Worm (Caenorhabditis elegans) whole organism, young adult: Measurements from ENCODE around the gene C03F11.2.
A peak's percentile ranks its signal among the peaks of the same experiment; 100 is the strongest.

Source experiments
- C06A6.2 ChIP-seq: fragments of 200-800 bp; sonication (Bioruptor generic); conservative IDR thresholded peaks from 2 replicates; pipeline ENCODE4 v1.3.6; 2022; ENCODE audit warnings: missing genetic modification characterization, missing compliant biosample characterization
- D2030.7 ChIP-seq: fragments of 200-800 bp; sonication (Bioruptor generic); IDR thresholded peaks from 2 replicates; pipeline ENCODE4 v1.3.6; 2022; ENCODE audit warnings: missing genetic modification reagents, missing genetic modification characterization, missing compliant biosample characterization
- F10E7.11 ChIP-seq: sonication (generic microtip); optimal IDR thresholded peaks from 2 replicates; lab custom pipeline; 2017; ENCODE audit warnings: mild to moderate bottlenecking, missing genetic modification characterization, moderate library complexity, missing compliant biosample characterization
- F22D6.2 ChIP-seq: sonication (generic microtip); optimal IDR thresholded peaks from 2 replicates; lab custom pipeline; 2016; ENCODE audit warnings: mild to moderate bottlenecking, missing genetic modification characterization, missing compliant biosample characterization
- F23B12.7 ChIP-seq: sonication (generic microtip); optimal IDR thresholded peaks from 2 replicates; lab custom pipeline; 2017; ENCODE audit warnings: missing genetic modification characterization, mild to moderate bottlenecking, missing compliant biosample characterization, antibody characterized with exemption, moderate library complexity; ENCODE audit not compliant: insufficient read depth
- F52B5.7 ChIP-seq: sonication (generic microtip); optimal IDR thresholded peaks from 2 replicates; lab custom pipeline; 2016; ENCODE audit warnings: mild to moderate bottlenecking, missing genetic modification characterization, missing compliant biosample characterization
- F55B11.4 ChIP-seq: sonication (generic microtip); optimal IDR thresholded peaks from 2 replicates; lab custom pipeline; 2016; ENCODE audit warnings: missing compliant biosample characterization, missing genetic modification characterization, borderline replicate concordance; ENCODE audit not compliant: insufficient read depth
- F57A8.1 ChIP-seq: fragments of 200-800 bp; sonication (Bioruptor generic); optimal IDR thresholded peaks from 2 replicates; lab custom pipeline; 2018; ENCODE audit warnings: mild to moderate bottlenecking, missing genetic modification characterization, moderate library complexity, missing compliant biosample characterization
- T07F8.4 ChIP-seq: sonication (generic microtip); optimal IDR thresholded peaks from 2 replicates; lab custom pipeline; 2016; ENCODE audit warnings: mild to moderate bottlenecking, missing genetic modification characterization, moderate library complexity, missing compliant biosample characterization
- Y53F4B.3 ChIP-seq: fragments of 200-800 bp; sonication (Bioruptor generic); IDR thresholded peaks from 2 replicates; pipeline ENCODE4 v1.3.6; 2022; ENCODE audit warnings: missing genetic modification reagents, missing genetic modification characterization, missing compliant biosample characterization
- Y56A3A.18 ChIP-seq: fragments of 200-800 bp; sonication (Bioruptor generic); IDR thresholded peaks from 2 replicates; pipeline ENCODE4 v1.3.6; 2022; ENCODE audit warnings: missing genetic modification reagents, missing genetic modification characterization, missing compliant biosample characterization
- Y79H2A.3 ChIP-seq: fragments of 200-800 bp; sonication (Bioruptor generic); conservative IDR thresholded peaks from 2 replicates; pipeline ENCODE4 v1.3.6; 2022; ENCODE audit warnings: missing genetic modification reagents, missing genetic modification characterization, missing compliant biosample characterization
- ZK185.1 ChIP-seq: sonication (generic microtip); optimal IDR thresholded peaks from 2 replicates; lab custom pipeline; 2016; ENCODE audit warnings: mild to moderate bottlenecking, missing genetic modification characterization, missing compliant biosample characterization; ENCODE audit not compliant: poor library complexity, severe bottlenecking
- akir-1 ChIP-seq: fragments of 200-800 bp; sonication (Bioruptor generic); optimal IDR thresholded peaks from 2 replicates; lab custom pipeline; 2018; ENCODE audit warnings: mild to moderate bottlenecking, missing genetic modification characterization, moderate library complexity, missing compliant biosample characterization
- aptf-2 ChIP-seq: fragments of 200-800 bp; sonication (Bioruptor generic); conservative IDR thresholded peaks from 2 replicates; pipeline ENCODE4 v1.3.6; 2022; ENCODE audit warnings: missing genetic modification reagents, missing genetic modification characterization, missing compliant biosample characterization
- athp-1 ChIP-seq: sonication (generic microtip); optimal IDR thresholded peaks from 2 replicates; lab custom pipeline; 2017; ENCODE audit warnings: mild to moderate bottlenecking, missing genetic modification characterization, missing compliant biosample characterization
- attf-3 ChIP-seq: fragments of 200-800 bp; sonication (Bioruptor generic); conservative IDR thresholded peaks from 2 replicates; pipeline ENCODE4 v1.3.6; 2022; ENCODE audit warnings: missing genetic modification reagents, missing genetic modification characterization, missing compliant biosample characterization
- attf-6 ChIP-seq: fragments of 200-800 bp; sonication (Bioruptor generic); IDR thresholded peaks from 2 replicates; pipeline ENCODE4 v1.3.6; 2022; ENCODE audit warnings: missing genetic modification reagents, missing genetic modification characterization, missing compliant biosample characterization
- bed-1 ChIP-seq: fragments of 200-800 bp; sonication (Bioruptor generic); IDR thresholded peaks from 2 replicates; pipeline ENCODE4 v1.3.6; 2022; ENCODE audit warnings: missing genetic modification reagents, missing genetic modification characterization, missing compliant biosample characterization
- bed-2 ChIP-seq: fragments of 200-800 bp; sonication (Bioruptor generic); IDR thresholded peaks from 2 replicates; pipeline ENCODE4 v1.3.6; 2022; ENCODE audit warnings: missing genetic modification reagents, missing genetic modification characterization, missing compliant biosample characterization
- cebp-1 ChIP-seq, 2 experiments: fragments of 200-800 bp in 1 of 2; sonication (Bioruptor generic) in 1 of 2; sonication (generic microtip) in 1 of 2; IDR thresholded peaks in 1 of 2; optimal IDR thresholded peaks in 1 of 2; 2 replicates each; pipeline versions ENCODE4 v1.3.6 to Lab custom; 2017 to 2022; ENCODE audit warnings: missing compliant biosample characterization in 2 of 2, missing genetic modification characterization in 2 of 2, mild to moderate bottlenecking in 1 of 2, missing genetic modification reagents in 1 of 2, moderate library complexity in 1 of 2
- cebp-2 ChIP-seq: fragments of 200-800 bp; sonication (Bioruptor generic); IDR thresholded peaks from 2 replicates; pipeline ENCODE4 v1.3.6; 2022; ENCODE audit warnings: missing genetic modification characterization, missing compliant biosample characterization
- ceh-100 ChIP-seq: fragments of 200-800 bp; sonication (Bioruptor generic); IDR thresholded peaks from 2 replicates; pipeline ENCODE4 v1.3.6; 2022; ENCODE audit warnings: missing genetic modification reagents, missing genetic modification characterization, missing compliant biosample characterization
- ceh-91 ChIP-seq: fragments of 200-800 bp; sonication (Bioruptor generic); IDR thresholded peaks from 2 replicates; pipeline ENCODE4 v1.3.6; 2022; ENCODE audit warnings: missing genetic modification reagents, missing genetic modification characterization, missing compliant biosample characterization
- die-1 ChIP-seq: sonication (generic microtip); optimal IDR thresholded peaks from 2 replicates; lab custom pipeline; 2016; ENCODE audit warnings: missing genotype, mild to moderate bottlenecking, missing genetic modification characterization, missing compliant biosample characterization
- egl-44 ChIP-seq: fragments of 200-800 bp; sonication (Bioruptor generic); IDR thresholded peaks from 2 replicates; pipeline ENCODE4 v1.3.6; 2022; ENCODE audit warnings: missing genetic modification reagents, missing genetic modification characterization, missing compliant biosample characterization
- egrh-3 ChIP-seq: fragments of 200-800 bp; sonication (Bioruptor generic); IDR thresholded peaks from 2 replicates; pipeline ENCODE4 v1.3.6; 2022; ENCODE audit warnings: missing genetic modification reagents, missing genetic modification characterization, missing compliant biosample characterization
- hmg-1.2 ChIP-seq: fragments of 200-800 bp; sonication (Bioruptor generic); IDR thresholded peaks from 2 replicates; pipeline ENCODE4 v1.3.6; 2022; ENCODE audit warnings: missing genetic modification reagents, missing genetic modification characterization, missing compliant biosample characterization
- hmg-20 ChIP-seq: fragments of 200-800 bp; sonication (Bioruptor generic); IDR thresholded peaks from 2 replicates; pipeline ENCODE4 v1.3.6; 2022; ENCODE audit warnings: missing genetic modification reagents, missing genetic modification characterization, missing compliant biosample characterization
- hsf-1 ChIP-seq: fragments of 200-800 bp; sonication (Bioruptor generic); IDR thresholded peaks from 2 replicates; pipeline ENCODE4 v1.3.6; 2022; ENCODE audit warnings: missing genetic modification reagents, missing genetic modification characterization, missing compliant biosample characterization
- let-526 ChIP-seq: fragments of 200-800 bp; sonication (Bioruptor generic); IDR thresholded peaks from 2 replicates; pipeline ENCODE4 v1.3.6; 2022; ENCODE audit warnings: missing genetic modification reagents, missing genetic modification characterization, missing compliant biosample characterization
- lin-54 ChIP-seq: fragments of 200-800 bp; sonication (Bioruptor generic); optimal IDR thresholded peaks from 2 replicates; lab custom pipeline; 2018; ENCODE audit warnings: mild to moderate bottlenecking, missing genetic modification characterization, missing compliant biosample characterization
- lir-1 ChIP-seq: fragments of 200-800 bp; sonication (Bioruptor generic); conservative IDR thresholded peaks from 2 replicates; pipeline ENCODE4 v1.3.6; 2022; ENCODE audit warnings: missing genetic modification reagents, missing genetic modification characterization, missing compliant biosample characterization
- madf-10 ChIP-seq: sonication (generic microtip); optimal IDR thresholded peaks from 2 replicates; lab custom pipeline; 2016; ENCODE audit warnings: mild to moderate bottlenecking, missing genetic modification characterization, missing compliant biosample characterization
- madf-3 ChIP-seq: fragments of 200-800 bp; sonication (Bioruptor generic); IDR thresholded peaks from 2 replicates; pipeline ENCODE4 v1.3.6; 2022; ENCODE audit warnings: missing genetic modification reagents, missing genetic modification characterization, missing compliant biosample characterization
- madf-6 ChIP-seq: fragments of 200-800 bp; sonication (Bioruptor generic); IDR thresholded peaks from 2 replicates; pipeline ENCODE4 v1.3.6; 2022; ENCODE audit warnings: missing genetic modification reagents, missing genetic modification characterization, missing compliant biosample characterization
- mel-28 ChIP-seq: sonication (generic microtip); optimal IDR thresholded peaks from 2 replicates; lab custom pipeline; 2016; ENCODE audit warnings: borderline replicate concordance, mild to moderate bottlenecking, missing genetic modification characterization, missing compliant biosample characterization
- nfya-1 ChIP-seq: sonication (generic microtip); optimal IDR thresholded peaks from 2 replicates; lab custom pipeline; 2017; ENCODE audit warnings: antibody characterized with exemption, missing compliant biosample characterization, missing genetic modification characterization, borderline replicate concordance; ENCODE audit not compliant: insufficient read depth
- nhr-80 ChIP-seq: sonication (generic microtip); optimal IDR thresholded peaks from 2 replicates; lab custom pipeline; 2016; ENCODE audit warnings: missing genetic modification characterization, missing compliant biosample characterization
- pha-4 ChIP-seq: fragments of 150-350 bp; sonication (generic microtip); optimal IDR thresholded peaks from 2 replicates; lab custom pipeline; 2014; ENCODE audit warnings: missing biosample characterization, missing genetic modification reagents, missing genetic modification characterization
- sea-2 ChIP-seq: fragments of 200-800 bp; sonication (Bioruptor generic); IDR thresholded peaks from 2 replicates; pipeline ENCODE4 v1.3.6; 2022; ENCODE audit warnings: missing genetic modification characterization, missing compliant biosample characterization
- snpc-4 ChIP-seq, 5 experiments: fragments of 150-350 bp in 1 of 5; sonication (generic microtip) in 4 of 5; optimal IDR thresholded peaks; 2 replicates each; lab custom pipeline; 2014 to 2018; ENCODE audit warnings: missing genetic modification characterization in 5 of 5, missing biosample characterization in 3 of 5, antibody characterized with exemption in 2 of 5, mild to moderate bottlenecking in 2 of 5, missing compliant biosample characterization in 2 of 5, missing genotype in 2 of 5, moderate library complexity in 2 of 5, missing genetic modification reagents in 1 of 5
- unc-130 ChIP-seq: sonication (generic microtip); optimal IDR thresholded peaks from 2 replicates; lab custom pipeline; 2016; ENCODE audit warnings: missing genetic modification reagents, missing genetic modification characterization, missing compliant biosample characterization
- ztf-18 ChIP-seq: sonication (generic microtip); optimal IDR thresholded peaks from 2 replicates; lab custom pipeline; 2016; ENCODE audit warnings: missing genotype, mild to moderate bottlenecking, missing genetic modification characterization, missing compliant biosample characterization
- ztf-22 ChIP-seq: fragments of 200-800 bp; sonication (Bioruptor generic); optimal IDR thresholded peaks from 2 replicates; lab custom pipeline; 2018; ENCODE audit warnings: mild to moderate bottlenecking, missing genetic modification characterization, moderate library complexity, missing compliant biosample characterization
- ztf-26 ChIP-seq: sonication (generic microtip); optimal IDR thresholded peaks from 2 replicates; lab custom pipeline; 2017; ENCODE audit warnings: missing genetic modification characterization, missing compliant biosample characterization
- ztf-28 ChIP-seq: fragments of 200-800 bp; sonication (Bioruptor generic); IDR thresholded peaks from 2 replicates; pipeline ENCODE4 v1.3.6; 2022; ENCODE audit warnings: missing genetic modification reagents, missing genetic modification characterization, missing compliant biosample characterization

Gene C03F11.2

ce11 chrX:5407271-5407670, 10.1 kb upstream of the C03F11.2 start:
- TF ChIP-seq F57A8.1 (GFP tag; lab: Kevin White, UChicago) (no peak), F23B12.7 (tag; lab: Kevin White, UChicago) (peak; percentile 10), ceh-91 (GFP tag; lab: Robert Waterston, UW) (no peak), aptf-2 (GFP tag; lab: Robert Waterston, UW) (no peak), madf-3 (GFP tag; lab: Robert Waterston, UW) (no peak), Y56A3A.18 (GFP tag; lab: Robert Waterston, UW) (no peak), sea-2 (GFP tag; lab: Robert Waterston, UW) (no peak), C06A6.2 (no peak), attf-3 (GFP tag; lab: Robert Waterston, UW) (no peak), ztf-18 (tag; lab: Kevin White, UChicago) (peak; percentile 63), F52B5.7 (tag; lab: Kevin White, UChicago) (no peak), T07F8.4 (peak; percentile 38), F55B11.4 (tag; lab: Kevin White, UChicago) (no peak), nhr-80 (no peak), bed-2 (GFP tag; lab: Robert Waterston, UW) (no peak), athp-1 (tag; lab: Kevin White, UChicago) (no peak), madf-10 (tag; lab: Kevin White, UChicago) (peak; percentile 7), D2030.7 (GFP tag; lab: Robert Waterston, UW) (peak; percentile 54), ZK185.1 (no peak), hmg-20 (no peak; the same call in 1 of the 2 replicates), attf-6 (GFP tag; lab: Robert Waterston, UW) (0 out of 2 replicates have a peak, but pooled peaks have one; percentile 54), cebp-1 (GFP tag; IDR thresholded peaks at IDR 0.05; lab: Robert Waterston, UW) (no peak), cebp-1 (tag; optimal IDR thresholded peaks at IDR 0.05; lab: Kevin White, UChicago) (no peak), hmg-1.2 (peak; percentile 74), akir-1 (GFP tag; lab: Kevin White, UChicago) (no peak), egl-44 (GFP tag; lab: Robert Waterston, UW) (no peak), ztf-26 (no peak), unc-130 (GFP tag; lab: Kevin White, UChicago) (no peak), Y53F4B.3 (GFP tag; lab: Robert Waterston, UW) (no peak), F10E7.11 (tag; lab: Kevin White, UChicago) (no peak), cebp-2 (GFP tag; lab: Robert Waterston, UW) (no peak), bed-1 (GFP tag; lab: Robert Waterston, UW) (no peak), let-526 (GFP tag; lab: Robert Waterston, UW) (no peak), lir-1 (GFP tag; lab: Robert Waterston, UW) (no peak), ztf-22 (GFP tag; lab: Kevin White, UChicago) (no peak), lin-54 (GFP tag; lab: Kevin White, UChicago) (no peak), hsf-1 (no peak), mel-28 (tag; lab: Kevin White, UChicago) (no peak), F22D6.2 (tag; lab: Kevin White, UChicago) (no peak), snpc-4 (GFP tag; optimal IDR thresholded peaks at IDR 0.05; lab: Kevin White, UChicago) (peak; percentile 28), snpc-4 (tag; optimal IDR thresholded peaks at IDR 0.05; lab: Kevin White, UChicago) (peak in 2 of 4 experiments; percentile 41 to 68), madf-6 (GFP tag; lab: Robert Waterston, UW) (no peak), pha-4 (no peak), nfya-1 (tag; lab: Kevin White, UChicago) (no peak), ztf-28 (GFP tag; lab: Robert Waterston, UW) (0 out of 2 replicates have a peak, but pooled peaks have one; percentile 17), Y79H2A.3 (GFP tag; lab: Robert Waterston, UW) (no peak), egrh-3 (0 out of 2 replicates have a peak, but pooled peaks have one; percentile 17), die-1 (tag; lab: Kevin White, UChicago) (peak; percentile 91), ceh-100 (GFP tag; lab: Robert Waterston, UW) (no peak)
